Worm (Caenorhabditis elegans): Measurements from ENCODE around the gene T14B4.8.

- no peak for TF ChIP-seq dao-5 (tag; optimal IDR thresholded peaks at IDR 0.05)
- TF ChIP-seq him-1 (tag; optimal IDR thresholded peaks at IDR 0.05) = no peak
- no peak for TF ChIP-seq W03F9.2 (tag; optimal IDR thresholded peaks at IDR 0.05)
Observed at ce11 chrII:6713832-6714342, 15.3 kb downstream of the T14B4.8 start, which contains the start of gene dpy-2.

All from whole organism, L4/young adult.